Worm (Caenorhabditis elegans): ENCODE measurements around the gene ZK669.2.

DNA sequence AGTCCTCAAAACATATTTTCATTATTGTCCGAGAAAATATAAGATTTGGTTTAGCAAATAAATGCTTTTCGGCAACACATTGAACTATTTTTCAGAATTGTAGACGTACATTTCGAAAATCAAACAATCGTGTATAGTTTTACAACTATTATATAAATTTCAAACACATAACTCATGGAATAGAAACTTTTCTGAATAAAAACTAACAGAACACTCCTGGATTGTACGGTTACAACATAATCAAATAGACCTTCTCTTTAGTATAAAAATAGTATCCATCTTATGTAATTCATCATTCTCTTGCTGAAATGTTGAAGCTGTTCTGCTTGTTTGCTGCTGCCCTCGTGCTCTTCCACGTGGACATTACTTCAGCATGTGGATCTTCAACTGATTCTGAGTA lies 27.0 kb downstream of the ZK669.2 start, which contains the start of gene ZK675.4:
- TF ChIP-seq unc-86 (tag; optimal IDR thresholded peaks at IDR 0.05) (no peak), ama-1 (optimal IDR thresholded peaks at IDR 0.05) (no peak), lsy-2 (tag; optimal IDR thresholded peaks at IDR 0.05) (no peak), nhr-20 (tag; optimal IDR thresholded peaks at IDR 0.05) (no peak)
